Worm (Caenorhabditis elegans): ENCODE data around the gene sru-24.

- TF ChIP-seq unc-62 (GFP tag; optimal IDR thresholded peaks at IDR 0.05), result no peak
- no peak for TF ChIP-seq mls-2 (tag; optimal IDR thresholded peaks at IDR 0.05)
- no peak for TF ChIP-seq mep-1 (tag; optimal IDR thresholded peaks at IDR 0.05)
- no peak for TF ChIP-seq elt-3 (tag; optimal IDR thresholded peaks at IDR 0.05)
- no peak for TF ChIP-seq nhr-28 (tag; optimal IDR thresholded peaks at IDR 0.05)
- TF ChIP-seq unc-120 (tag; optimal IDR thresholded peaks at IDR 0.05; ENCODE audit: poor library complexity, severe bottlenecking), result no peak
- no peak for TF ChIP-seq nhr-2 (tag; optimal IDR thresholded peaks at IDR 0.05)
Observed at ce11 chrV:631832-632231, 39.4 kb downstream of the sru-24 start.

All from whole organism, mixed stage, embryonic.